Fruit fly (Drosophila melanogaster): ENCODE results near the gene Sytbeta.

- TF ChIP-seq Sin3A (optimal IDR thresholded peaks at IDR 0.05) (no peak), psq (optimal IDR thresholded peaks at IDR 0.05) (no peak), insv (optimal IDR thresholded peaks at IDR 0.05) (no peak), ttk (optimal IDR thresholded peaks at IDR 0.05) (no peak), Myc (optimal IDR thresholded peaks at IDR 0.05) (no peak), h (optimal IDR thresholded peaks at IDR 0.05) (no peak)
Observed at dm6 chr3L:15073680-15074079, 8.9 kb upstream of the Sytbeta start.

All from Kc167 (cell line).